Worm (Caenorhabditis elegans): ENCODE data around the gene pqn-74.

- no peak for TF ChIP-seq ceh-13 (GFP tag; optimal IDR thresholded peaks at IDR 0.05)
- TF ChIP-seq ceh-36 (tag; optimal IDR thresholded peaks at IDR 0.05), result no peak
- no peak for TF ChIP-seq hmbx-1 (tag; optimal IDR thresholded peaks at IDR 0.05)
These were observed 39.1 kb upstream of the pqn-74 start, which contains the start of the genes rla-2, popl-7 and Y62E10A.24 for ce11 chrIV:13370235-13370739.

Measured in whole organism, early embryonic.